Worm (Caenorhabditis elegans) whole organism, midembryonic: ENCODE measurements around the gene nlp-60.

Experiments used
- T22C8.4 ChIP-seq: fragments of 200-800 bp; sonication (Bioruptor generic); IDR thresholded peaks from 2 replicates; pipeline ENCODE4 v1.3.6; 2022; ENCODE audit warnings: missing genetic modification characterization, missing compliant biosample characterization
- cog-1 ChIP-seq: sonication (generic microtip); optimal IDR thresholded peaks from 2 replicates; lab custom pipeline; 2016; ENCODE audit warnings: missing genetic modification characterization, missing compliant biosample characterization
- flt-1 ChIP-seq: fragments of 200-800 bp; sonication (Bioruptor generic); IDR thresholded peaks from 2 replicates; pipeline ENCODE4 v1.3.6; 2022; ENCODE audit warnings: missing genetic modification characterization, missing compliant biosample characterization
- klf-2 ChIP-seq: fragments of 200-800 bp; sonication (Bioruptor generic); conservative IDR thresholded peaks from 2 replicates; pipeline ENCODE4 v1.3.6; 2022; ENCODE audit warnings: missing genetic modification reagents, missing genetic modification characterization, missing compliant biosample characterization
- med-1 ChIP-seq: sonication (generic microtip); optimal IDR thresholded peaks from 2 replicates; lab custom pipeline; 2017; ENCODE audit warnings: missing genetic modification characterization, mild to moderate bottlenecking, missing compliant biosample characterization, antibody characterized with exemption, missing genetic modification reagents; ENCODE audit not compliant: insufficient read depth
- ref-1 ChIP-seq: fragments of 200-800 bp; sonication (Bioruptor generic); conservative IDR thresholded peaks from 2 replicates; pipeline ENCODE4 v1.3.6; 2022; ENCODE audit warnings: missing genetic modification reagents, missing genetic modification characterization, missing compliant biosample characterization
- tab-1 ChIP-seq: fragments of 200-800 bp; sonication (Bioruptor generic); IDR thresholded peaks from 2 replicates; pipeline ENCODE4 v1.3.6; 2022; ENCODE audit warnings: missing genetic modification characterization, missing compliant biosample characterization
- ztf-23 ChIP-seq: fragments of 200-800 bp; sonication (Bioruptor generic); IDR thresholded peaks from 2 replicates; pipeline ENCODE4 v1.3.6; 2022; ENCODE audit warnings: missing genetic modification reagents, missing genetic modification characterization, missing compliant biosample characterization

- TF ChIP-seq tab-1 (GFP tag; lab: Robert Waterston, UW) (no peak), cog-1 (tag; lab: Kevin White, UChicago) (no peak), flt-1 (GFP tag; lab: Robert Waterston, UW) (no peak), ztf-23 (GFP tag; lab: Robert Waterston, UW) (no peak), klf-2 (GFP tag; lab: Robert Waterston, UW) (no peak), ref-1 (GFP tag; lab: Robert Waterston, UW) (no peak), T22C8.4 (GFP tag; lab: Robert Waterston, UW) (no peak), med-1 (GFP tag; lab: Kevin White, UChicago) (no peak)
Observed at ce11 chrIV:8677303-8677702, 1.8 kb downstream of the nlp-60 start, which contains the start of gene F08B4.8.
